Worm (Caenorhabditis elegans) whole organism, L1 larva: ENCODE measurements around the gene ivph-3.

ENCODE experiments used
- blmp-1 ChIP-seq: fragments of 150-350 bp; optimal IDR thresholded peaks from 2 replicates; lab custom pipeline; 2014; ENCODE audit warnings: missing biosample characterization, missing genetic modification characterization
- ces-1 ChIP-seq: fragments of 150-350 bp; optimal IDR thresholded peaks from 2 replicates; lab custom pipeline; 2014; ENCODE audit warnings: missing biosample characterization, missing genetic modification reagents, missing genetic modification characterization
- elt-2 ChIP-seq: sonication (generic microtip); optimal IDR thresholded peaks from 2 replicates; lab custom pipeline; 2016; ENCODE audit warnings: missing genetic modification characterization, mild to moderate bottlenecking, inconsistent platforms, missing compliant biosample characterization, missing genetic modification reagents
- elt-3 ChIP-seq, 6 experiments: fragments of 150-350 bp in 1 of 6; sonication (generic microtip); optimal IDR thresholded peaks; 2 replicates each; lab custom pipeline; 2017 to 2018; ENCODE audit warnings: missing biosample characterization in 6 of 6, missing genetic modification characterization in 6 of 6, inconsistent platforms in 1 of 6
- fkh-10 ChIP-seq: sonication (generic microtip); optimal IDR thresholded peaks from 2 replicates; lab custom pipeline; 2017; ENCODE audit warnings: missing biosample characterization, missing genetic modification reagents, missing genetic modification characterization
- lir-3 ChIP-seq: sonication (generic microtip); optimal IDR thresholded peaks from 2 replicates; lab custom pipeline; 2016; ENCODE audit warnings: mild to moderate bottlenecking, missing genetic modification characterization, moderate library complexity, missing compliant biosample characterization; ENCODE audit not compliant: poor library complexity
- nhr-76 ChIP-seq: sonication (generic microtip); optimal IDR thresholded peaks from 2 replicates; lab custom pipeline; 2017; ENCODE audit warnings: missing biosample characterization, missing genetic modification characterization
- pqm-1 ChIP-seq: sonication (generic microtip); optimal IDR thresholded peaks from 3 replicates; lab custom pipeline; 2017; ENCODE audit warnings: missing biosample characterization, missing genetic modification characterization
- snpc-4 ChIP-seq: fragments of 150-350 bp; optimal IDR thresholded peaks from 2 replicates; lab custom pipeline; 2014; ENCODE audit warnings: missing biosample characterization, missing genetic modification characterization
- unc-62 ChIP-seq: fragments of 150-350 bp; optimal IDR thresholded peaks from 2 replicates; lab custom pipeline; 2014; ENCODE audit warnings: missing biosample characterization, missing genetic modification reagents, missing genetic modification characterization

DNA sequence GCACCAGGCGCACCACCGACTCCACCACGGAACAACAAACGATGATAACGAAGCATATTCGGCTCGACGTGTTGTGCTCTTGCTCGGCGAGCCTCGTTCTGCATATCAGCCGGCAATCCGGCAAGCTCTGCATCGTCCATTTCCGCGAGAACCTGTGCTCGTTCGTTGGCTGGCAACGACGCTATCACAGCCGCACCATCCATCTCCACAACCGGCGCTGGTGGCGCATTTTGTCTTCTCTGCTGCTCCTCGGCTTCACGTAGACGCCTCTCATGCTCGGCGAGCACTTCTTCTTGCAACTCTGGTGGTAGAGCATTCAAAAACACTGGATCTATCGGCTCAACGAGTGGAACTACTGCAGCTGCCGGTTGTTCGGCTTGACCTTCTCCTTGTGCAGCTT, 15.6 kb upstream of the ivph-3 start:
- TF ChIP-seq lir-3 (tag; lab: Kevin White, UChicago) (no peak), ces-1 (no peak), nhr-76 (tag; lab: Kevin White, UChicago) (no peak), snpc-4 (tag; lab: Kevin White, UChicago) (no peak), unc-62 (no peak), elt-3 (tag; optimal IDR thresholded peaks at IDR 0.05; lab: Kevin White, UChicago) (no peak), elt-2 (tag; lab: Kevin White, UChicago) (no peak), pqm-1 (no peak), blmp-1 (tag; lab: Kevin White, UChicago) (no peak), fkh-10 (GFP tag; lab: Kevin White, UChicago) (no peak)
